Fruit fly (Drosophila melanogaster) whole organism, embryonic: ENCODE data around the gene Swip-1.

Source experiments
- Awh ChIP-seq: fragments of 200-800 bp; sonication (Bioruptor generic); IDR thresholded peaks from 2 replicates; pipeline ENCODE4, ENCODE4 v1.3.6; 2022; ENCODE audit warnings: missing biosample characterization, missing genetic modification characterization
- CG10979 ChIP-seq: fragments of 200-800 bp; sonication (Bioruptor generic); optimal IDR thresholded peaks from 2 replicates; lab custom pipeline; 2018; ENCODE audit warnings: missing biosample characterization, mild to moderate bottlenecking, missing genetic modification characterization, moderate library complexity
- CG12236 ChIP-seq: fragments of 200-800 bp; sonication (Bioruptor generic); optimal IDR thresholded peaks from 2 replicates; lab custom pipeline; 2016; ENCODE audit warnings: missing biosample characterization, missing genetic modification characterization
- CG1233 ChIP-seq: fragments of 200-800 bp; sonication (Bioruptor generic); optimal IDR thresholded peaks from 4 replicates; lab custom pipeline; 2018; ENCODE audit warnings: missing biosample characterization, mild to moderate bottlenecking, missing genetic modification characterization
- CG12744 ChIP-seq: fragments of 200-800 bp; sonication (Bioruptor generic); optimal IDR thresholded peaks from 2 replicates; lab custom pipeline; 2016; ENCODE audit warnings: missing biosample characterization, missing genetic modification characterization
- CG14441 ChIP-seq: fragments of 200-800 bp; sonication (Bioruptor generic); IDR thresholded peaks from 2 replicates; pipeline ENCODE4 v1.3.6; 2022; ENCODE audit warnings: missing biosample characterization, missing genetic modification characterization
- CG17361 ChIP-seq: fragments of 200-800 bp; sonication (Bioruptor generic); IDR thresholded peaks from 3 replicates; pipeline ENCODE4 v1.3.6; 2022; ENCODE audit warnings: missing biosample characterization, missing genetic modification characterization
- CG17612 ChIP-seq: fragments of 200-800 bp; sonication (Bioruptor generic); IDR thresholded peaks from 2 replicates; pipeline ENCODE4 v1.3.6; 2022; ENCODE audit warnings: missing biosample characterization, missing genetic modification characterization
- CG2120 ChIP-seq: fragments of 200-800 bp; sonication (Bioruptor generic); optimal IDR thresholded peaks from 3 replicates; lab custom pipeline; 2016; ENCODE audit warnings: missing biosample characterization, missing genetic modification characterization
- CG2678 ChIP-seq: fragments of 200-800 bp; sonication (Bioruptor generic); optimal IDR thresholded peaks from 3 replicates; lab custom pipeline; 2019; ENCODE audit warnings: missing biosample characterization, mild to moderate bottlenecking, missing genetic modification characterization, moderate library complexity
- CG31224 ChIP-seq: fragments of 200-800 bp; sonication (Bioruptor generic); IDR thresholded peaks from 2 replicates; pipeline ENCODE4 v1.3.6; 2022; ENCODE audit warnings: missing biosample characterization, missing genetic modification characterization
- CG31388 ChIP-seq: fragments of 200-800 bp; sonication (Bioruptor generic); optimal IDR thresholded peaks from 2 replicates; lab custom pipeline; 2016; ENCODE audit warnings: missing biosample characterization, missing genetic modification characterization
- CG32772 ChIP-seq: fragments of 200-800 bp; sonication (Bioruptor generic); IDR thresholded peaks from 2 replicates; pipeline ENCODE4 v1.3.6; 2022; ENCODE audit warnings: missing biosample characterization, missing genetic modification characterization
- CG6254 ChIP-seq: fragments of 200-800 bp; sonication (Bioruptor generic); optimal IDR thresholded peaks from 3 replicates; lab custom pipeline; 2017; ENCODE audit warnings: mild to moderate bottlenecking, missing biosample characterization, missing genetic modification reagents, missing genetic modification characterization
- CG6765 ChIP-seq: fragments of 200-800 bp; sonication (Bioruptor generic); optimal IDR thresholded peaks from 3 replicates; lab custom pipeline; 2017; ENCODE audit warnings: missing biosample characterization, mild to moderate bottlenecking, missing genetic modification characterization
- CG6854 ChIP-seq: fragments of 200-800 bp; sonication (Bioruptor generic); optimal IDR thresholded peaks from 3 replicates; lab custom pipeline; 2017; ENCODE audit warnings: missing biosample characterization, mild to moderate bottlenecking, missing genetic modification characterization
- CG7987 ChIP-seq: fragments of 200-800 bp; sonication (Bioruptor generic); optimal IDR thresholded peaks from 2 replicates; lab custom pipeline; 2018; ENCODE audit warnings: missing biosample characterization, mild to moderate bottlenecking, missing genetic modification characterization, moderate library complexity
- CG8478 ChIP-seq: fragments of >200 bp; optimal IDR thresholded peaks from 2 replicates; lab custom pipeline; 2018
- Dp ChIP-seq: fragments of 200-800 bp; sonication (Bioruptor generic); optimal IDR thresholded peaks from 2 replicates; lab custom pipeline; 2018; ENCODE audit warnings: missing biosample characterization, mild to moderate bottlenecking, missing genetic modification characterization, moderate library complexity
- E2f1 ChIP-seq: fragments of 200-800 bp; sonication (Bioruptor generic); IDR thresholded peaks from 2 replicates; pipeline ENCODE4 v1.3.6; 2022; ENCODE audit warnings: missing biosample characterization, missing genetic modification characterization
- Hr3 ChIP-seq: fragments of 200-800 bp; sonication (Bioruptor generic); optimal IDR thresholded peaks from 3 replicates; lab custom pipeline; 2016; ENCODE audit warnings: missing biosample characterization, missing genetic modification characterization
- Hsf ChIP-seq: fragments of 200-800 bp; sonication (Bioruptor generic); optimal IDR thresholded peaks from 3 replicates; lab custom pipeline; 2016; ENCODE audit warnings: missing biosample characterization, missing genetic modification characterization
- Lhr ChIP-seq: fragments of 200-800 bp; sonication (Bioruptor generic); optimal IDR thresholded peaks from 3 replicates; lab custom pipeline; 2017; ENCODE audit warnings: mild to moderate bottlenecking, missing biosample characterization, missing genetic modification reagents, missing genetic modification characterization
- Meics ChIP-seq: fragments of 200-800 bp; sonication (Bioruptor generic); optimal IDR thresholded peaks from 2 replicates; lab custom pipeline; 2017; ENCODE audit warnings: missing biosample characterization, mild to moderate bottlenecking, missing genetic modification characterization
- Ravus ChIP-seq: fragments of 200-800 bp; sonication (Bioruptor generic); IDR thresholded peaks from 2 replicates; pipeline ENCODE4 v1.3.6; 2022; ENCODE audit warnings: missing biosample characterization, missing genetic modification characterization
- Trl ChIP-seq, 3 experiments: fragments of >200 bp in 2 of 3; fragments of 200-800 bp in 1 of 3; sonication (Bioruptor generic) in 1 of 3; optimal IDR thresholded peaks; 2 replicates in 1 of 3; 3 replicates in 2 of 3; lab custom pipeline; 2016 to 2017; ENCODE audit warnings: missing biosample characterization in 1 of 3, missing genetic modification characterization in 1 of 3
- abd-A ChIP-seq: fragments of 200-800 bp; sonication (Bioruptor generic); optimal IDR thresholded peaks from 3 replicates; lab custom pipeline; 2019; ENCODE audit warnings: missing biosample characterization, mild to moderate bottlenecking, missing genetic modification characterization, moderate library complexity
- bab2 ChIP-seq: fragments of 200-800 bp; sonication (Bioruptor generic); optimal IDR thresholded peaks from 2 replicates; lab custom pipeline; 2016; ENCODE audit warnings: missing biosample characterization, missing genetic modification characterization
- cas ChIP-seq: fragments of 200-800 bp; sonication (Bioruptor generic); IDR thresholded peaks from 2 replicates; pipeline ENCODE4 v1.3.6; 2022; ENCODE audit warnings: missing biosample characterization, missing genetic modification characterization
- disco-r ChIP-seq: fragments of 200-800 bp; sonication (Bioruptor generic); optimal IDR thresholded peaks from 2 replicates; lab custom pipeline; 2016; ENCODE audit warnings: missing biosample characterization, missing genetic modification characterization
- en ChIP-seq: fragments of 200-800 bp; sonication (Bioruptor generic); optimal IDR thresholded peaks from 2 replicates; lab custom pipeline; 2016; ENCODE audit warnings: missing biosample characterization, missing genetic modification characterization
- ftz-f1 ChIP-seq: fragments of 200-800 bp; sonication (Bioruptor generic); optimal IDR thresholded peaks from 2 replicates; lab custom pipeline; 2016; ENCODE audit warnings: missing biosample characterization, missing genetic modification characterization
- fu2 ChIP-seq: fragments of 200-800 bp; sonication (Bioruptor generic); optimal IDR thresholded peaks from 2 replicates; lab custom pipeline; 2016; ENCODE audit warnings: missing biosample characterization, missing genetic modification characterization
- gcm2 ChIP-seq: fragments of 200-800 bp; sonication (Bioruptor generic); optimal IDR thresholded peaks from 2 replicates; lab custom pipeline; 2016; ENCODE audit warnings: missing biosample characterization, missing genetic modification characterization
- gt ChIP-seq: fragments of 200-800 bp; sonication (Bioruptor generic); IDR thresholded peaks from 2 replicates; pipeline ENCODE4 v1.3.6; 2022; ENCODE audit warnings: missing biosample characterization, missing genetic modification characterization
- her ChIP-seq: fragments of 200-800 bp; sonication (Bioruptor generic); optimal IDR thresholded peaks from 2 replicates; lab custom pipeline; 2016; ENCODE audit warnings: missing biosample characterization, missing genetic modification characterization
- hkb ChIP-seq, 2 experiments: fragments of 200-800 bp in 1 of 2; fragments of >200 bp in 1 of 2; sonication (Bioruptor generic) in 1 of 2; IDR thresholded peaks in 1 of 2; optimal IDR thresholded peaks in 1 of 2; 2 replicates each; pipeline versions ENCODE4 v1.3.6 to Lab custom; 2017 to 2022; ENCODE audit warnings: missing biosample characterization in 1 of 2, missing genetic modification characterization in 1 of 2
- jing ChIP-seq: fragments of 200-800 bp; sonication (Bioruptor generic); optimal IDR thresholded peaks from 2 replicates; lab custom pipeline; 2018; ENCODE audit warnings: missing biosample characterization, mild to moderate bottlenecking, missing genetic modification characterization
- kah ChIP-seq: fragments of 200-800 bp; sonication (Bioruptor generic); optimal IDR thresholded peaks from 2 replicates; lab custom pipeline; 2018; ENCODE audit warnings: missing biosample characterization, mild to moderate bottlenecking, missing genetic modification characterization
- nau ChIP-seq: fragments of 200-800 bp; sonication (Bioruptor generic); optimal IDR thresholded peaks from 3 replicates; lab custom pipeline; 2017; ENCODE audit warnings: missing biosample characterization, mild to moderate bottlenecking, missing genetic modification characterization, missing genetic modification reagents
- pita ChIP-seq: fragments of 200-800 bp; sonication (Bioruptor generic); optimal IDR thresholded peaks from 2 replicates; lab custom pipeline; 2017; ENCODE audit warnings: missing biosample characterization, mild to moderate bottlenecking, missing genetic modification characterization
- pum ChIP-seq: fragments of 200-800 bp; sonication (Bioruptor generic); optimal IDR thresholded peaks from 2 replicates; lab custom pipeline; 2016; ENCODE audit warnings: missing biosample characterization, missing genetic modification characterization
- sisA ChIP-seq: fragments of 200-800 bp; sonication (Bioruptor generic); IDR thresholded peaks from 2 replicates; pipeline ENCODE4 v1.3.6; 2022; ENCODE audit warnings: missing biosample characterization, missing genetic modification characterization
- sr ChIP-seq: fragments of 200-800 bp; sonication (Bioruptor generic); IDR thresholded peaks from 3 replicates; pipeline ENCODE4 v1.3.6; 2022; ENCODE audit warnings: missing biosample characterization, missing genetic modification characterization
- stc ChIP-seq: fragments of 200-800 bp; sonication (Bioruptor generic); IDR thresholded peaks from 2 replicates; pipeline ENCODE4 v1.3.6; 2022; ENCODE audit warnings: missing biosample characterization, missing genetic modification characterization
- tup ChIP-seq: fragments of 200-800 bp; sonication (Bioruptor generic); optimal IDR thresholded peaks from 2 replicates; lab custom pipeline; 2016; ENCODE audit warnings: missing biosample characterization, mild to moderate bottlenecking, missing genetic modification characterization, moderate library complexity
- vfl ChIP-seq: fragments of 200-800 bp; sonication (Bioruptor generic); optimal IDR thresholded peaks from 2 replicates; lab custom pipeline; 2016; ENCODE audit warnings: missing biosample characterization, missing genetic modification characterization
- vnd ChIP-seq: fragments of 200-800 bp; sonication (Bioruptor generic); IDR thresholded peaks from 3 replicates; pipeline ENCODE4 v1.3.6; 2022; ENCODE audit warnings: missing biosample characterization, missing genetic modification characterization; ENCODE audit not compliant: partially characterized antibody

Gene Swip-1

DNA sequence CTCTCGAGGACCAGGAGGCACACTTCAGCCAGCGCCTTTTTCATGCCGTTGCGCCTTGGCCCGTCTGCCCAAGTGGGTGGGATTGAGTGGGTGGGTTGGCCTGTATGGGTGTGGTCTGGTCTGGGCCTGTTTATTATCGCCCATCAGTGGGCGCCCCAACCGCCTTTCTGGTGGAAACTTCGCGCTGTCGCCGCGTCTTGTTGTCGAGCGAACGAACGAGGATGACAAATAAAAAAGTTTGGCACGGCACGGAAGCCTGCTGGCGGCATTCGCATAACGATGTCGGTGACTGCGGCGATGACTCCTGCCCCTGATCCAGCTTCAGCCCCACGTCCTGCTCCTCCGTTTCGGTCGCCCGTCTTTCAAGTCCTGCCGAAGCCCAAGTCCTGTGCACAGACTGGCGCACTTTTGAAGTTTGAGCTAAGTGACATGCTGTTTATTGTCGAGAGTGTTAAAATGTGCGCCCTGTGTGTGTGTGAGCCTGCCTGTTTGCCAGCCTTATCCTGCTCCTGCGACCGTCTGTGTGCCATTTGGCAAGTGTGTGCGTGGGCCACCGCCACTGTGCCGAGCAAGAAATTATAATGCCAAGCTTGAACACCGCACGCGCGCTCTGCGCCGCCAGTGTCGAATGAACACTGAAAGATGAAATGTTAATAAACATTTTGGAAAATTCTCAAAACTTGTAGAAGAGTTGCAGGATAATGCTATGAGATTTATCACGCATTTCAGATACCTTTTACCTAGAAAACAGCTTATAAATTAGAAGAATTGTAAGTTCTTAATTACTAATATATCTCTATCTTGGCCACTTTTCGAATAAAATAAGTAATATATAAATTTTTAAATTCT is 27.2 kb upstream of the Swip-1 start (continued):
- TF ChIP-seq Trl (optimal IDR thresholded peaks at IDR 0.05; lab: Kevin White, UChicago): no peak
- no peak for TF ChIP-seq Trl (GFP tag; optimal IDR thresholded peaks at IDR 0.05; lab: Kevin White, UChicago)
- no peak for TF ChIP-seq Lhr (GFP tag; lab: Kevin White, UChicago)
- no peak for TF ChIP-seq CG17612 (GFP tag; lab: Robert Waterston, UW)
- peak; percentile 96 for TF ChIP-seq abd-A (tag; lab: Kevin White, UChicago)
- TF ChIP-seq CG14441 (GFP tag; lab: Robert Waterston, UW): peak; percentile 50
- TF ChIP-seq sr (GFP tag; lab: Robert Waterston, UW): no peak
- TF ChIP-seq bab2: peak; percentile 49
- TF ChIP-seq cas (GFP tag; lab: Robert Waterston, UW): no peak
- TF ChIP-seq jing: peak; percentile 4
- no peak for TF ChIP-seq ftz-f1 (GFP tag; lab: Kevin White, UChicago)
- no peak for TF ChIP-seq her
- TF ChIP-seq Awh (GFP tag; lab: Robert Waterston, UW): 0 out of 2 replicates have a peak, but pooled peaks have one; percentile 10
- no peak for TF ChIP-seq gt (GFP tag; lab: Robert Waterston, UW)
- no peak for TF ChIP-seq CG7987 (GFP tag; lab: Kevin White, UChicago)
- TF ChIP-seq CG31224: peak; percentile 51; the same call in 1 of the 2 replicates
- TF ChIP-seq CG32772 (GFP tag; lab: Robert Waterston, UW): 0 out of 2 replicates have a peak, but pooled peaks have one; percentile 29
- no peak for TF ChIP-seq tup
- TF ChIP-seq CG2678: peak; percentile 92
- TF ChIP-seq CG17361 (GFP tag; lab: Robert Waterston, UW): peak; percentile 80; the same call in 2 of the 3 replicates
- peak; percentile 34 for TF ChIP-seq kah (GFP tag; lab: Kevin White, UChicago)
- no peak for TF ChIP-seq CG12236
- TF ChIP-seq CG6254 (GFP tag; lab: Kevin White, UChicago): peak; percentile 11
- no peak for TF ChIP-seq pita (GFP tag; lab: Kevin White, UChicago)
- peak; percentile 47 for TF ChIP-seq E2f1
- 0 out of 3 replicates have a peak, but pooled peaks have one; percentile 29 for TF ChIP-seq vnd (GFP tag; lab: Robert Waterston, UW)
- peak; percentile 27 for TF ChIP-seq vfl
- TF ChIP-seq CG6854 (GFP tag; lab: Kevin White, UChicago): peak; percentile 87
- TF ChIP-seq nau (GFP tag; lab: Kevin White, UChicago): peak; percentile 56
- TF ChIP-seq pum (GFP tag; lab: Kevin White, UChicago): peak; percentile 3
- no peak for TF ChIP-seq hkb (optimal IDR thresholded peaks at IDR 0.05; lab: Kevin White, UChicago)
- peak; percentile 73 for TF ChIP-seq hkb (GFP tag; IDR thresholded peaks at IDR 0.05; lab: Robert Waterston, UW)
- TF ChIP-seq Ravus (GFP tag; lab: Robert Waterston, UW): no peak
- no peak for TF ChIP-seq CG12744 (GFP tag; lab: Kevin White, UChicago)
- no peak for TF ChIP-seq en (GFP tag; lab: Kevin White, UChicago)
- TF ChIP-seq Hr3 (GFP tag; lab: Kevin White, UChicago): peak; percentile 50
- peak; percentile 74 for TF ChIP-seq CG1233
- TF ChIP-seq Meics: peak; percentile 88
- TF ChIP-seq CG6765 (GFP tag; lab: Kevin White, UChicago): peak; percentile 80
- peak; percentile 69 for TF ChIP-seq CG10979 (tag; lab: Kevin White, UChicago)
- TF ChIP-seq CG2120 (GFP tag; lab: Kevin White, UChicago): peak; percentile 75
- TF ChIP-seq stc (GFP tag; lab: Robert Waterston, UW): peak; percentile 54
- TF ChIP-seq Hsf (GFP tag; lab: Kevin White, UChicago): peak; percentile 29
- TF ChIP-seq disco-r (GFP tag; lab: Kevin White, UChicago): no peak
- no peak for TF ChIP-seq gcm2 (GFP tag; lab: Kevin White, UChicago)
- TF ChIP-seq CG8478 (lab: Kevin White, UChicago): no peak
- no peak for TF ChIP-seq Dp
- no peak for TF ChIP-seq fu2 (GFP tag; lab: Kevin White, UChicago)
- peak; percentile 35 for TF ChIP-seq CG31388 (GFP tag; lab: Kevin White, UChicago)
- peak; percentile 73 for TF ChIP-seq sisA (GFP tag; lab: Robert Waterston, UW)
